Worm (Caenorhabditis elegans) whole organism, early embryonic: Measurements from ENCODE around the gene akt-2.

Experiments used
- B0310.2 ChIP-seq: sonication (generic microtip); optimal IDR thresholded peaks from 2 replicates; lab custom pipeline; 2016; ENCODE audit warnings: mild to moderate bottlenecking, missing genetic modification characterization, missing compliant biosample characterization
- aly-1 ChIP-seq: sonication (generic microtip); optimal IDR thresholded peaks from 2 replicates; lab custom pipeline; 2016; ENCODE audit warnings: missing genetic modification characterization, missing compliant biosample characterization
- ama-1 ChIP-seq: fragments of 150-350 bp; optimal IDR thresholded peaks from 2 replicates; lab custom pipeline; 2014
- ceh-13 ChIP-seq: fragments of 200-800 bp; sonication (Bioruptor generic); optimal IDR thresholded peaks from 2 replicates; lab custom pipeline; 2018; ENCODE audit warnings: mild to moderate bottlenecking, missing genetic modification characterization, missing compliant biosample characterization
- ets-7 ChIP-seq: sonication (generic microtip); optimal IDR thresholded peaks from 2 replicates; lab custom pipeline; 2016; ENCODE audit warnings: missing genotype, missing genetic modification characterization, missing compliant biosample characterization
- flt-1 ChIP-seq: fragments of 200-800 bp; sonication (Bioruptor generic); IDR thresholded peaks from 2 replicates; pipeline ENCODE4 v1.3.6; 2022; ENCODE audit warnings: missing genetic modification characterization, missing compliant biosample characterization
- hmbx-1 ChIP-seq: sonication (generic microtip); optimal IDR thresholded peaks from 2 replicates; lab custom pipeline; 2016; ENCODE audit warnings: mild to moderate bottlenecking, missing genetic modification characterization, missing compliant biosample characterization
- hmg-4 ChIP-seq: fragments of 200-800 bp; sonication (Bioruptor generic); optimal IDR thresholded peaks from 2 replicates; lab custom pipeline; 2018; ENCODE audit warnings: mild to moderate bottlenecking, missing genetic modification characterization, missing compliant biosample characterization
- hnd-1 ChIP-seq: sonication (generic microtip); optimal IDR thresholded peaks from 2 replicates; lab custom pipeline; 2016; ENCODE audit warnings: missing genetic modification characterization, missing compliant biosample characterization
- scrt-1 ChIP-seq: fragments of 200-800 bp; sonication (Bioruptor generic); IDR thresholded peaks from 2 replicates; pipeline ENCODE4 v1.3.6; 2022; ENCODE audit warnings: missing genetic modification characterization, missing compliant biosample characterization
- tbx-11 ChIP-seq: fragments of 200-800 bp; sonication (Bioruptor generic); IDR thresholded peaks from 2 replicates; pipeline ENCODE4 v1.3.6; 2022; ENCODE audit warnings: missing genetic modification characterization, missing compliant biosample characterization
- tra-4 ChIP-seq: sonication (generic microtip); optimal IDR thresholded peaks from 2 replicates; lab custom pipeline; 2017; ENCODE audit warnings: missing genetic modification characterization, missing compliant biosample characterization

DNA sequence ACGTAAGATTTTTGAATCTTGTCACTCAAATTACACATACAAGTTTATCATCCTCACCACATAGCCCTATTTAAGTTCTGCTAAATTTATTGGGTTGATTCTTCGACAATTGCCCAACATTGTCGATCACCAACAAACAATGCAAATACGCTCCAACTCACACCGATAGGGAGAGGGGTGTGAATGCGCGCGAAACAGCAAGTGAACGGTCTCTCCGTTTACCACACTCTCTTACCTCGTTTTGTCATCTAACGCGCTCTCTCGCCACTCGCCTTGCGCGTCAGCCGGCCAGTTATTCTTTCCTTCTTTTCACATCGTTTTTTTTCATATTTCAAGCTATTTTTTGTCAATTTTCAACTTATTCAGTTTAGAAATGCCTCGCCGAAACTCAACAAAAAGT lies 45.5 kb upstream of the akt-2 start, which contains the start of gene F16B12.6:
- TF ChIP-seq ama-1 (lab: Kevin White, UChicago) (no peak), flt-1 (GFP tag; lab: Robert Waterston, UW) (no peak), tra-4 (tag; lab: Kevin White, UChicago) (no peak), hmbx-1 (no peak), ceh-13 (GFP tag; lab: Kevin White, UChicago) (no peak), hmg-4 (GFP tag; lab: Kevin White, UChicago) (peak; percentile 45), ets-7 (tag; lab: Kevin White, UChicago) (no peak), hnd-1 (tag; lab: Kevin White, UChicago) (no peak), aly-1 (tag; lab: Kevin White, UChicago) (no peak), scrt-1 (no peak), B0310.2 (tag; lab: Kevin White, UChicago) (no peak), tbx-11 (GFP tag; lab: Robert Waterston, UW) (no peak)
